Fruit fly (Drosophila melanogaster) whole organism, adult: ENCODE data around the gene Muc68Ca.
A peak's percentile ranks its signal among the peaks of the same experiment; 100 is the strongest.
"Not testable (repeated sequence)": the region's sequence is repeated elsewhere in the genome, so short reads cannot be mapped to it uniquely, and the experiment has no call there.

ENCODE experiments used
- CG11617 ChIP-seq: fragments of 200-800 bp; sonication (Bioruptor generic); optimal IDR thresholded peaks from 2 replicates; lab custom pipeline; 2017; ENCODE audit warnings: mild to moderate bottlenecking, missing biosample characterization, missing genetic modification reagents, missing genetic modification characterization
- CG12768 ChIP-seq: fragments of 200-800 bp; sonication (Bioruptor generic); optimal IDR thresholded peaks from 2 replicates; lab custom pipeline; 2017; ENCODE audit warnings: missing biosample characterization, missing genetic modification characterization, mild to moderate bottlenecking, moderate library complexity, missing genetic modification reagents
- CG1620 ChIP-seq: fragments of 200-800 bp; sonication (Bioruptor generic); optimal IDR thresholded peaks from 2 replicates; lab custom pipeline; 2016; ENCODE audit warnings: missing biosample characterization, missing genetic modification characterization
- CG33017 ChIP-seq: fragments of 200-800 bp; sonication (Bioruptor generic); optimal IDR thresholded peaks from 2 replicates; lab custom pipeline; 2018; ENCODE audit warnings: missing biosample characterization, mild to moderate bottlenecking, missing genetic modification characterization, moderate library complexity
- CG5204 ChIP-seq: fragments of 200-800 bp; sonication (Bioruptor generic); optimal IDR thresholded peaks from 2 replicates; lab custom pipeline; 2016; ENCODE audit warnings: missing biosample characterization, missing genetic modification characterization
- CG7045 ChIP-seq: fragments of 200-800 bp; sonication (Bioruptor generic); optimal IDR thresholded peaks from 2 replicates; lab custom pipeline; 2017; ENCODE audit warnings: missing biosample characterization, mild to moderate bottlenecking, missing genetic modification characterization
- CG7101 ChIP-seq: fragments of 200-800 bp; sonication (Bioruptor generic); optimal IDR thresholded peaks from 2 replicates; lab custom pipeline; 2018; ENCODE audit warnings: missing biosample characterization, mild to moderate bottlenecking, missing genetic modification characterization, moderate library complexity
- Crg-1 ChIP-seq: fragments of 200-800 bp; sonication (Bioruptor generic); optimal IDR thresholded peaks from 2 replicates; lab custom pipeline; 2016; ENCODE audit warnings: missing biosample characterization, missing genetic modification characterization
- Hr96 ChIP-seq: fragments of 200-800 bp; sonication (Bioruptor generic); optimal IDR thresholded peaks from 2 replicates; lab custom pipeline; 2016; ENCODE audit warnings: missing biosample characterization, missing genetic modification characterization
- Mnt ChIP-seq: fragments of 200-800 bp; sonication (Bioruptor generic); optimal IDR thresholded peaks from 2 replicates; lab custom pipeline; 2016; ENCODE audit warnings: missing biosample characterization, mild to moderate bottlenecking, missing genetic modification characterization
- bab1 ChIP-seq: fragments of 200-800 bp; sonication (Bioruptor generic); optimal IDR thresholded peaks from 3 replicates; lab custom pipeline; 2019; ENCODE audit warnings: missing biosample characterization, mild to moderate bottlenecking, missing genetic modification characterization, moderate library complexity
- cic ChIP-seq: fragments of 200-800 bp; sonication (Bioruptor generic); optimal IDR thresholded peaks from 2 replicates; lab custom pipeline; 2017; ENCODE audit warnings: missing biosample characterization, mild to moderate bottlenecking, missing genetic modification characterization, moderate library complexity
- cnc ChIP-seq, 2 experiments: fragments of >200 bp; optimal IDR thresholded peaks; 2 replicates each; lab custom pipeline; 2017
- ovo ChIP-seq: fragments of 200-800 bp; sonication (Bioruptor generic); optimal IDR thresholded peaks from 2 replicates; lab custom pipeline; 2016; ENCODE audit warnings: missing biosample characterization, missing genetic modification characterization
- pad ChIP-seq: fragments of 200-800 bp; sonication (Bioruptor generic); optimal IDR thresholded peaks from 3 replicates; lab custom pipeline; 2017; ENCODE audit warnings: missing biosample characterization, missing genetic modification characterization, mild to moderate bottlenecking, moderate library complexity, missing genetic modification reagents
- tj ChIP-seq: fragments of 200-800 bp; sonication (Bioruptor generic); optimal IDR thresholded peaks from 3 replicates; lab custom pipeline; 2017; ENCODE audit warnings: missing biosample characterization, mild to moderate bottlenecking, missing genetic modification characterization, moderate library complexity
- toe ChIP-seq: fragments of 200-800 bp; sonication (Bioruptor generic); optimal IDR thresholded peaks from 2 replicates; lab custom pipeline; 2016; ENCODE audit warnings: missing biosample characterization, missing genetic modification characterization

Gene Muc68Ca

dm6 chr3L:11591131-11591530, 28.8 kb downstream of the Muc68Ca start, which contains the start of gene CG33268:
Gene CG33268, minus strand, starts transcription at chr3L:11591231.
- TF ChIP-seq cnc (optimal IDR thresholded peaks at IDR 0.05; lab: Kevin White, UChicago): no peak

- not testable (repeated sequence) for TF ChIP-seq CG7045, tj, Mnt (GFP tag; lab: Kevin White, UChicago)
Measured at dm6 chr3L:11589395-11589794, 30.5 kb downstream of the Muc68Ca start, which contains the start of gene CG7377. Gene CG7377, plus strand, starts transcription at chr3L:11589695.

dm6 chr3L:11588594-11588993, 31.3 kb downstream of the Muc68Ca start:
- TF ChIP-seq CG11617 (GFP tag; lab: Kevin White, UChicago): no peak
- TF ChIP-seq pad (GFP tag; lab: Kevin White, UChicago): no peak
- no peak for TF ChIP-seq CG7101 (tag; lab: Kevin White, UChicago)
- no peak for TF ChIP-seq Crg-1 (GFP tag; lab: Kevin White, UChicago)
- TF ChIP-seq tj (GFP tag; lab: Kevin White, UChicago): no peak
- no peak for TF ChIP-seq cic

dm6 chr3L:11587720-11588580, 32.0 kb downstream of the Muc68Ca start, which contains the start of gene rt:
Gene rt, minus strand, starts transcription at chr3L:11587770.
- no peak for TF ChIP-seq ovo (GFP tag; lab: Kevin White, UChicago)
- TF ChIP-seq cic: no peak
- TF ChIP-seq CG7101 (tag; lab: Kevin White, UChicago): no peak
- peak; percentile 10 for TF ChIP-seq Hr96 (GFP tag; lab: Kevin White, UChicago)
- TF ChIP-seq CG33017 (tag; lab: Kevin White, UChicago): no peak
- TF ChIP-seq cnc (optimal IDR thresholded peaks at IDR 0.05; lab: Kevin White, UChicago): no peak
- no peak for TF ChIP-seq Mnt (GFP tag; lab: Kevin White, UChicago)
- TF ChIP-seq CG5204 (GFP tag; lab: Kevin White, UChicago): no peak
- TF ChIP-seq pad (GFP tag; lab: Kevin White, UChicago): peak; percentile 75
- no peak for TF ChIP-seq CG1620
- peak; percentile 31 for TF ChIP-seq CG7045 (GFP tag; lab: Kevin White, UChicago)
- no peak for TF ChIP-seq toe
- TF ChIP-seq CG11617 (GFP tag; lab: Kevin White, UChicago): no peak
- TF ChIP-seq Crg-1 (GFP tag; lab: Kevin White, UChicago): no peak

dm6 chr3L:11586794-11587462, 33.0 kb downstream of the Muc68Ca start:
- no peak for TF ChIP-seq cnc (optimal IDR thresholded peaks at IDR 0.05; lab: Kevin White, UChicago)
- TF ChIP-seq cic: no peak
- TF ChIP-seq pad (GFP tag; lab: Kevin White, UChicago): peak; percentile 85
- no peak for TF ChIP-seq Hr96 (GFP tag; lab: Kevin White, UChicago)
- TF ChIP-seq ovo (GFP tag; lab: Kevin White, UChicago): peak; percentile 96
- TF ChIP-seq CG11617 (GFP tag; lab: Kevin White, UChicago): no peak
- TF ChIP-seq CG33017 (tag; lab: Kevin White, UChicago): no peak

dm6 chr3L:11583964-11584363, 35.9 kb downstream of the Muc68Ca start, which contains the start of gene CG32086:
Gene CG32086, minus strand, starts transcription at chr3L:11584064.
- no peak for TF ChIP-seq CG7045 (GFP tag; lab: Kevin White, UChicago)
- TF ChIP-seq Crg-1 (GFP tag; lab: Kevin White, UChicago): no peak
- no peak for TF ChIP-seq pad (GFP tag; lab: Kevin White, UChicago)
- no peak for TF ChIP-seq CG33017 (tag; lab: Kevin White, UChicago)
- TF ChIP-seq CG7101 (tag; lab: Kevin White, UChicago): no peak
- TF ChIP-seq bab1: no peak
- no peak for TF ChIP-seq ovo (GFP tag; lab: Kevin White, UChicago)
- no peak for TF ChIP-seq CG5204 (GFP tag; lab: Kevin White, UChicago)
- TF ChIP-seq cic: no peak

dm6 chr3L:11582097-11582496, 37.8 kb downstream of the Muc68Ca start, which contains the start of gene CG33269:
Gene CG33269, minus strand, starts transcription at chr3L:11582197.
- no peak for TF ChIP-seq tj (GFP tag; lab: Kevin White, UChicago)
- TF ChIP-seq ovo (GFP tag; lab: Kevin White, UChicago): no peak
- TF ChIP-seq pad (GFP tag; lab: Kevin White, UChicago): no peak
- no peak for TF ChIP-seq Hr96 (GFP tag; lab: Kevin White, UChicago)
- TF ChIP-seq CG5204 (GFP tag; lab: Kevin White, UChicago): no peak
- no peak for TF ChIP-seq CG11617 (GFP tag; lab: Kevin White, UChicago)
- TF ChIP-seq Mnt (GFP tag; lab: Kevin White, UChicago): no peak
- no peak for TF ChIP-seq CG7101 (tag; lab: Kevin White, UChicago)
- no peak for TF ChIP-seq CG7045 (GFP tag; lab: Kevin White, UChicago)
- no peak for TF ChIP-seq CG1620
- no peak for TF ChIP-seq CG12768 (GFP tag; lab: Kevin White, UChicago)
